Fruit fly (Drosophila melanogaster): Measurements from ENCODE around the gene CG31917.

- TF ChIP-seq psq (optimal IDR thresholded peaks at IDR 0.05) (no peak), EcR (GFP tag; optimal IDR thresholded peaks at IDR 0.05) (no peak), usp (GFP tag; optimal IDR thresholded peaks at IDR 0.05) (no peak)
Observed at dm6 chr2L:5044892-5045619, 34.4 kb upstream of the CG31917 start.
